Worm (Caenorhabditis elegans) whole organism, early embryonic: ENCODE results near the gene M03B6.3.

Source experiments
- F13C5.2 ChIP-seq: sonication (generic microtip); optimal IDR thresholded peaks from 2 replicates; lab custom pipeline; 2017; ENCODE audit warnings: mild to moderate bottlenecking, missing genetic modification characterization, inconsistent platforms, missing compliant biosample characterization
- ama-1 ChIP-seq: fragments of 150-350 bp; optimal IDR thresholded peaks from 2 replicates; lab custom pipeline; 2014
- ceh-13 ChIP-seq: fragments of 200-800 bp; sonication (Bioruptor generic); optimal IDR thresholded peaks from 2 replicates; lab custom pipeline; 2018; ENCODE audit warnings: mild to moderate bottlenecking, missing genetic modification characterization, missing compliant biosample characterization
- ceh-36 ChIP-seq: sonication (generic microtip); optimal IDR thresholded peaks from 2 replicates; lab custom pipeline; 2016; ENCODE audit warnings: missing genetic modification characterization, inconsistent platforms, missing compliant biosample characterization
- ets-7 ChIP-seq: sonication (generic microtip); optimal IDR thresholded peaks from 2 replicates; lab custom pipeline; 2016; ENCODE audit warnings: missing genotype, missing genetic modification characterization, missing compliant biosample characterization
- flt-1 ChIP-seq: fragments of 200-800 bp; sonication (Bioruptor generic); IDR thresholded peaks from 2 replicates; pipeline ENCODE4 v1.3.6; 2022; ENCODE audit warnings: missing genetic modification characterization, missing compliant biosample characterization
- pes-1 ChIP-seq: fragments of 200-800 bp; sonication (Bioruptor generic); IDR thresholded peaks from 2 replicates; pipeline ENCODE4 v1.3.6; 2022; ENCODE audit warnings: missing genetic modification reagents, missing genetic modification characterization, missing compliant biosample characterization
- scrt-1 ChIP-seq: fragments of 200-800 bp; sonication (Bioruptor generic); IDR thresholded peaks from 2 replicates; pipeline ENCODE4 v1.3.6; 2022; ENCODE audit warnings: missing genetic modification characterization, missing compliant biosample characterization
- tbx-11 ChIP-seq: fragments of 200-800 bp; sonication (Bioruptor generic); IDR thresholded peaks from 2 replicates; pipeline ENCODE4 v1.3.6; 2022; ENCODE audit warnings: missing genetic modification characterization, missing compliant biosample characterization
- tra-4 ChIP-seq: sonication (generic microtip); optimal IDR thresholded peaks from 2 replicates; lab custom pipeline; 2017; ENCODE audit warnings: missing genetic modification characterization, missing compliant biosample characterization

DNA sequence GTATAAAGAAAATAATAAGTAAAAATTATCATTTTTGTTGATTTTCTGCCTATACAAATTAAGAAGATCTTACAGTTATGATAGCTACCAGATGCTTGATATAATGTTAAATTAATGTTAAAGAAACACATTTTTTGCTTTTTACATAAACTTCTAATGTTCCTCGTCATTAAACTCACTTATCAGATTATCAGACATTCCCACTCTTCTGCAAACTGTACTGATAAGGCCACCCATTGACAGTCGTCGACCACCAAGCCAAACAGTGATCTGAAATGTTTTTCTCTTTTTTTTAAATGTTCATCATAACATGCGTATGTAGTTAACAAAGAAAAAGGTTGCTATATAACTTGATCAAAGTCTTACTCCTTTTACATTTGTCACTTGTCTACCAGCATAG is 45.3 kb downstream of the M03B6.3 start:
- TF ChIP-seq ceh-13 (GFP tag; lab: Kevin White, UChicago) (no peak), ets-7 (tag; lab: Kevin White, UChicago) (no peak), tbx-11 (no peak), ama-1 (lab: Kevin White, UChicago) (no peak), flt-1 (GFP tag; lab: Robert Waterston, UW) (no peak), ceh-36 (tag; lab: Kevin White, UChicago) (no peak), tra-4 (tag; lab: Kevin White, UChicago) (no peak), F13C5.2 (tag; lab: Kevin White, UChicago) (no peak), pes-1 (GFP tag; lab: Robert Waterston, UW) (no peak), scrt-1 (no peak)
